Fruit fly (Drosophila melanogaster): ENCODE results near the gene Gale.

Gene Gale

DNA sequence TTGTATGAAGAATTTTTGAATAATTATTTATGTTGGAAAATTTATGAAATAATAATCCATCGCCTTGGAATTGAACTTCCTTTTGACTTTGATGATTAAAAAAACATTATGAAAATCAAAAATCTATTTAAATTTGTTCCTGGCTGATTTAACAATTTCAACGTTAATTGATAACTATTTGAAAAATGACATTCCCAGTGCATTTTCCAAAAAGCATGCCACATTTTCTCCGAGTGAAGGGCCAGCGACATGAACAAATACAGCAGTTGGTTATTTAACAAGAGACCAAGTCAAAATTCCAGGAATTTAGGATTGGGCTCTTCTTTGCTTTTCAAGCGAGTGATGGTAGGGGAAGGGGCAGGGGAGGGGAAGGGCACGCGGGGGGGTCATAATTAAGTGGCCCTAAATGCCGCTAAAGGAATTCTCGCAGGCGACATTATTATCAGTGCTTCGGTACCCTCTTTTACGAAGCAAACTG lies 26.0 kb upstream of the Gale start (continued):
- TF ChIP-seq Sox102F (GFP tag; optimal IDR thresholded peaks at IDR 0.05) (peak; percentile 55), Lpt (GFP tag; optimal IDR thresholded peaks at IDR 0.05) (peak; percentile 39), CG6276 (GFP tag; optimal IDR thresholded peaks at IDR 0.05) (peak; percentile 26), pdm3 (GFP tag; optimal IDR thresholded peaks at IDR 0.05) (peak; percentile 68), salr (GFP tag; optimal IDR thresholded peaks at IDR 0.05) (peak; percentile 68 to 70), vri (GFP tag; optimal IDR thresholded peaks at IDR 0.05) (peak; percentile 55), Sox15 (GFP tag; optimal IDR thresholded peaks at IDR 0.05) (peak; percentile 28), Hr4 (GFP tag; optimal IDR thresholded peaks at IDR 0.05) (peak; percentile 41), lz (GFP tag; optimal IDR thresholded peaks at IDR 0.05) (peak; percentile 73), CG32006 (GFP tag; optimal IDR thresholded peaks at IDR 0.05) (peak; percentile 67), Blimp-1 (GFP tag; optimal IDR thresholded peaks at IDR 0.05) (peak; percentile 36), CG16779 (tag; optimal IDR thresholded peaks at IDR 0.05) (peak; percentile 67), fd59A (GFP tag; optimal IDR thresholded peaks at IDR 0.05) (peak; percentile 85), achi (GFP tag; optimal IDR thresholded peaks at IDR 0.05) (peak; percentile 69), CG8119 (GFP tag; IDR thresholded peaks at IDR 0.05) (peak; percentile 68), spab (GFP tag; optimal IDR thresholded peaks at IDR 0.05) (peak; percentile 85), Ets96B (tag; optimal IDR thresholded peaks at IDR 0.05) (peak; percentile 88), CG6163 (GFP tag; IDR thresholded peaks at IDR 0.05) (peak; percentile 49; the same call in 2 of the 3 replicates), Eip93F (GFP tag; optimal IDR thresholded peaks at IDR 0.05) (peak; percentile 3), CG6854 (GFP tag; optimal IDR thresholded peaks at IDR 0.05) (no peak), esn (GFP tag; optimal IDR thresholded peaks at IDR 0.05) (peak; percentile 82), CG7368 (GFP tag; optimal IDR thresholded peaks at IDR 0.05) (peak; percentile 31), CG4318 (GFP tag; optimal IDR thresholded peaks at IDR 0.05) (peak; percentile 35), CG1621 (tag; optimal IDR thresholded peaks at IDR 0.05) (peak; percentile 72), CG10631 (GFP tag; optimal IDR thresholded peaks at IDR 0.05) (peak; percentile 81), CG6808 (GFP tag; optimal IDR thresholded peaks at IDR 0.05) (peak; percentile 85), acj6 (GFP tag; optimal IDR thresholded peaks at IDR 0.05) (peak; percentile 74)

DNA sequence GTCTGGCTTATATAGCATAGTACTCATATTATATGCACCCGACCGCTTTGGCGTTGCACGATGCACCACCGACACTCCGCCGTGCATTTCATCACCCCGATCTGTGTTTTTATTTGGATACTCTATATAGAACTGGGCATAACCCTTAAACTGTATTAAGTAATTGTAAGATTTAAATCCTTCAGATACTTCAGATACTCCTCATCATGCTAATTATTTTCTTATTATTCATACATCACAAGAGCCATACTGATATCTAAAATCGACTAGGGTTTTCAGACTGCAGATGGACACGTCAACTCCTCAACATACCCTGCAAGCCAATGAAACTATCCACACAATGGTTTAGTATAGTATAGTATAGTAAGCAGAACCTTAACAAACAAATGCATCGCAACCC lies 24.8 kb upstream of the Gale start:
- TF ChIP-seq Eip78C (GFP tag) (peak; percentile 88), acj6 (GFP tag; optimal IDR thresholded peaks at IDR 0.05) (peak; percentile 24), pdm3 (GFP tag; optimal IDR thresholded peaks at IDR 0.05) (peak; percentile 31), CG10669 (GFP tag; optimal IDR thresholded peaks at IDR 0.05) (peak; percentile 1), eg (GFP tag; IDR thresholded peaks at IDR 0.05) (peak; percentile 76), CG8119 (GFP tag; IDR thresholded peaks at IDR 0.05) (no peak), OdsH (GFP tag; optimal IDR thresholded peaks at IDR 0.05) (peak; percentile 11), svp (GFP tag) (peak; percentile 49), CG9139 (GFP tag; optimal IDR thresholded peaks at IDR 0.05) (no peak), Hr4 (GFP tag; optimal IDR thresholded peaks at IDR 0.05) (peak; percentile 38), CG6163 (GFP tag; IDR thresholded peaks at IDR 0.05) (peak; percentile 63; the same call in 2 of the 3 replicates), Blimp-1 (GFP tag; optimal IDR thresholded peaks at IDR 0.05) (no peak), dsx (GFP tag; optimal IDR thresholded peaks at IDR 0.05; ENCODE audit: poor library complexity, severe bottlenecking) (no peak), fd59A (GFP tag; optimal IDR thresholded peaks at IDR 0.05) (peak; percentile 7), Lpt (GFP tag; optimal IDR thresholded peaks at IDR 0.05) (no peak), CG3032 (tag; optimal IDR thresholded peaks at IDR 0.05) (peak; percentile 36), esn (GFP tag; optimal IDR thresholded peaks at IDR 0.05) (peak; percentile 39), Ets21C (GFP tag; optimal IDR thresholded peaks at IDR 0.05) (no peak), dac (GFP tag; optimal IDR thresholded peaks at IDR 0.05) (no peak), lz (GFP tag; optimal IDR thresholded peaks at IDR 0.05) (no peak), Sox15 (GFP tag; optimal IDR thresholded peaks at IDR 0.05) (no peak), CG1621 (tag; optimal IDR thresholded peaks at IDR 0.05) (peak; percentile 24), CG34406 (GFP tag; optimal IDR thresholded peaks at IDR 0.05) (peak; percentile 32), fd85E (GFP tag; optimal IDR thresholded peaks at IDR 0.05) (no peak), spab (GFP tag; optimal IDR thresholded peaks at IDR 0.05) (peak; percentile 45), CG31627 (GFP tag; optimal IDR thresholded peaks at IDR 0.05) (no peak), CG3919 (GFP tag; optimal IDR thresholded peaks at IDR 0.05) (peak; percentile 11), Eip75B (GFP tag; optimal IDR thresholded peaks at IDR 0.05) (peak; percentile 25), Sox102F (GFP tag; optimal IDR thresholded peaks at IDR 0.05) (no peak), cyc (GFP tag; optimal IDR thresholded peaks at IDR 0.05) (peak; percentile 10), CG11294 (GFP tag; IDR thresholded peaks at IDR 0.05) (peak; percentile 63), CG7368 (GFP tag; optimal IDR thresholded peaks at IDR 0.05) (no peak), Smox (GFP tag; optimal IDR thresholded peaks at IDR 0.05) (no peak), CG6854 (GFP tag; optimal IDR thresholded peaks at IDR 0.05) (no peak), Hr39 (GFP tag; optimal IDR thresholded peaks at IDR 0.05) (peak; percentile 7), CG4318 (GFP tag; optimal IDR thresholded peaks at IDR 0.05) (no peak), CG15336 (GFP tag; IDR thresholded peaks at IDR 0.05) (peak; percentile 33; the same call in 1 of the 2 replicates), Ets96B (tag; optimal IDR thresholded peaks at IDR 0.05) (peak; percentile 58)

All from whole organism, prepupa.